Fruit fly (Drosophila melanogaster) whole organism: ENCODE data around the gene CG4577.

Experiments
- pan ChIP-seq: fragments of >200 bp; optimal IDR thresholded peaks from 2 replicates; lab custom pipeline; 2017
- psq ChIP-seq: fragments of >200 bp; optimal IDR thresholded peaks from 2 replicates; lab custom pipeline; 2017

DNA sequence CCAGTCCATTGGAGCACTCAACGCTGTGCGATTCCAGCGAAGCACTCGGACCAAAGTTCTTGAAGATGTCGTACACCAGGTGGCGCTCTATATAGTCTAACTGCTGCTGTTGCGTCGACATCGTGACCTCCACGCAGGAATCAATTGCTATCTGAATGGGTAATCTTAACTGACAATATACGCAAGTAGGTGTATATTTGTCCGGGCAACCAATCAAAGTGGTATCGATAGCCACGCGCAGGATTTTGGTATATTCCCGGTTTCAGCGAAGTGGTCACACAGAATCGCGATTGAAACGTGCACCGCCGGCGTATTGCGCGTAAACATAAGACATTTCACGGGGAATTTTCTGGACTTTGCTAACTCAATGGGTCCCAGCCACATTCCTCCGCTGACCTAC lies 49.3 kb downstream of the CG4577 start, which contains the start of the genes CG5126 and Tgt:
- TF ChIP-seq pan (no peak), psq (no peak)
